Fruit fly (Drosophila melanogaster) whole organism, adult: Measurements from ENCODE around the gene Daxx.

ENCODE experiments used
- CG11617 ChIP-seq: fragments of 200-800 bp; sonication (Bioruptor generic); optimal IDR thresholded peaks from 2 replicates; lab custom pipeline; 2017; ENCODE audit warnings: mild to moderate bottlenecking, missing biosample characterization, missing genetic modification reagents, missing genetic modification characterization
- CG12768 ChIP-seq: fragments of 200-800 bp; sonication (Bioruptor generic); optimal IDR thresholded peaks from 2 replicates; lab custom pipeline; 2017; ENCODE audit warnings: missing biosample characterization, missing genetic modification characterization, mild to moderate bottlenecking, moderate library complexity, missing genetic modification reagents
- CG14711 ChIP-seq: fragments of 200-800 bp; sonication (Bioruptor generic); optimal IDR thresholded peaks from 2 replicates; lab custom pipeline; 2018; ENCODE audit warnings: missing biosample characterization, mild to moderate bottlenecking, missing genetic modification characterization, moderate library complexity
- CG1620 ChIP-seq: fragments of 200-800 bp; sonication (Bioruptor generic); optimal IDR thresholded peaks from 2 replicates; lab custom pipeline; 2016; ENCODE audit warnings: missing biosample characterization, missing genetic modification characterization
- CG33017 ChIP-seq: fragments of 200-800 bp; sonication (Bioruptor generic); optimal IDR thresholded peaks from 2 replicates; lab custom pipeline; 2018; ENCODE audit warnings: missing biosample characterization, mild to moderate bottlenecking, missing genetic modification characterization, moderate library complexity
- CG5204 ChIP-seq: fragments of 200-800 bp; sonication (Bioruptor generic); optimal IDR thresholded peaks from 2 replicates; lab custom pipeline; 2016; ENCODE audit warnings: missing biosample characterization, missing genetic modification characterization
- CG7045 ChIP-seq: fragments of 200-800 bp; sonication (Bioruptor generic); optimal IDR thresholded peaks from 2 replicates; lab custom pipeline; 2017; ENCODE audit warnings: missing biosample characterization, mild to moderate bottlenecking, missing genetic modification characterization
- CG7101 ChIP-seq: fragments of 200-800 bp; sonication (Bioruptor generic); optimal IDR thresholded peaks from 2 replicates; lab custom pipeline; 2018; ENCODE audit warnings: missing biosample characterization, mild to moderate bottlenecking, missing genetic modification characterization, moderate library complexity
- Clk ChIP-seq: fragments of 200-800 bp; sonication (Bioruptor generic); optimal IDR thresholded peaks from 2 replicates; lab custom pipeline; 2017; ENCODE audit warnings: missing biosample characterization, missing genetic modification characterization
- Crg-1 ChIP-seq: fragments of 200-800 bp; sonication (Bioruptor generic); optimal IDR thresholded peaks from 2 replicates; lab custom pipeline; 2016; ENCODE audit warnings: missing biosample characterization, missing genetic modification characterization
- Hr96 ChIP-seq: fragments of 200-800 bp; sonication (Bioruptor generic); optimal IDR thresholded peaks from 2 replicates; lab custom pipeline; 2016; ENCODE audit warnings: missing biosample characterization, missing genetic modification characterization
- Mnt ChIP-seq: fragments of 200-800 bp; sonication (Bioruptor generic); optimal IDR thresholded peaks from 2 replicates; lab custom pipeline; 2016; ENCODE audit warnings: missing biosample characterization, mild to moderate bottlenecking, missing genetic modification characterization
- bab1 ChIP-seq: fragments of 200-800 bp; sonication (Bioruptor generic); optimal IDR thresholded peaks from 3 replicates; lab custom pipeline; 2019; ENCODE audit warnings: missing biosample characterization, mild to moderate bottlenecking, missing genetic modification characterization, moderate library complexity
- cic ChIP-seq: fragments of 200-800 bp; sonication (Bioruptor generic); optimal IDR thresholded peaks from 2 replicates; lab custom pipeline; 2017; ENCODE audit warnings: missing biosample characterization, mild to moderate bottlenecking, missing genetic modification characterization, moderate library complexity
- cnc ChIP-seq, 2 experiments: fragments of >200 bp; optimal IDR thresholded peaks; 2 replicates each; lab custom pipeline; 2017
- kay ChIP-seq: fragments of 200-800 bp; sonication (Bioruptor generic); peaks from one replicate; lab custom pipeline; 2016; ENCODE audit warnings: missing biosample characterization, missing genetic modification characterization, borderline replicate concordance
- ovo ChIP-seq: fragments of 200-800 bp; sonication (Bioruptor generic); optimal IDR thresholded peaks from 2 replicates; lab custom pipeline; 2016; ENCODE audit warnings: missing biosample characterization, missing genetic modification characterization
- pad ChIP-seq: fragments of 200-800 bp; sonication (Bioruptor generic); optimal IDR thresholded peaks from 3 replicates; lab custom pipeline; 2017; ENCODE audit warnings: missing biosample characterization, missing genetic modification characterization, mild to moderate bottlenecking, moderate library complexity, missing genetic modification reagents
- tj ChIP-seq: fragments of 200-800 bp; sonication (Bioruptor generic); optimal IDR thresholded peaks from 3 replicates; lab custom pipeline; 2017; ENCODE audit warnings: missing biosample characterization, mild to moderate bottlenecking, missing genetic modification characterization, moderate library complexity
- toe ChIP-seq: fragments of 200-800 bp; sonication (Bioruptor generic); optimal IDR thresholded peaks from 2 replicates; lab custom pipeline; 2016; ENCODE audit warnings: missing biosample characterization, missing genetic modification characterization

Gene Daxx

dm6 chr2L:6473076-6474037 lies 7.4 kb upstream of the Daxx start, which contains the start of gene mmy:
Gene mmy (minus strand): TSS chr2L:6473904.
- TF ChIP-seq tj (GFP tag; lab: Kevin White, UChicago) (peak; percentile 42), toe (peak; percentile 17), Crg-1 (peak; percentile 14), cic (GFP tag; lab: Kevin White, UChicago) (peak; percentile 94), cnc (optimal IDR thresholded peaks at IDR 0.05; lab: Kevin White, UChicago) (no peak), kay (GFP tag; lab: Kevin White, UChicago) (no peak), CG12768 (peak; percentile 73), CG1620 (peak; percentile 34), bab1 (GFP tag; lab: Kevin White, UChicago) (peak; percentile 25), ovo (GFP tag; lab: Kevin White, UChicago) (peak; percentile 33), CG7101 (no peak), CG14711 (tag; lab: Kevin White, UChicago) (no peak), CG33017 (tag; lab: Kevin White, UChicago) (no peak), Mnt (GFP tag; lab: Kevin White, UChicago) (peak; percentile 69), Hr96 (GFP tag; lab: Kevin White, UChicago) (peak; percentile 39), CG7045 (no peak), CG11617 (peak; percentile 59), CG5204 (GFP tag; lab: Kevin White, UChicago) (no peak), Clk (GFP tag; lab: Kevin White, UChicago) (no peak), pad (peak; percentile 2)

- TF ChIP-seq cnc (optimal IDR thresholded peaks at IDR 0.05; lab: Kevin White, UChicago) (no peak), CG7101 (no peak), Clk (GFP tag; lab: Kevin White, UChicago) (no peak), CG1620 (no peak), pad (no peak), CG11617 (no peak)
Measured at dm6 chr2L:6474298-6474697, 6.4 kb upstream of the Daxx start.

dm6 chr2L:6474878-6475582 lies 5.7 kb upstream of the Daxx start:
- TF ChIP-seq pad = no peak
- TF ChIP-seq Mnt (GFP tag; lab: Kevin White, UChicago) = no peak
- no peak for TF ChIP-seq CG1620
- TF ChIP-seq CG11617 = no peak
- no peak for TF ChIP-seq CG7045
- TF ChIP-seq CG12768 = peak; percentile 70
- no peak for TF ChIP-seq ovo (GFP tag; lab: Kevin White, UChicago)
- no peak for TF ChIP-seq bab1 (GFP tag; lab: Kevin White, UChicago)
- no peak for TF ChIP-seq CG14711 (tag; lab: Kevin White, UChicago)
- TF ChIP-seq cnc (optimal IDR thresholded peaks at IDR 0.05; lab: Kevin White, UChicago) = no peak
- no peak for TF ChIP-seq tj (GFP tag; lab: Kevin White, UChicago)
- TF ChIP-seq Clk (GFP tag; lab: Kevin White, UChicago) = no peak
- TF ChIP-seq Hr96 (GFP tag; lab: Kevin White, UChicago) = no peak
- no peak for TF ChIP-seq toe
- peak; percentile 30 for TF ChIP-seq CG33017 (tag; lab: Kevin White, UChicago)
- peak; percentile 41 for TF ChIP-seq cic (GFP tag; lab: Kevin White, UChicago)
- no peak for TF ChIP-seq Crg-1

- peak; percentile 75 for TF ChIP-seq bab1 (GFP tag; lab: Kevin White, UChicago)
- no peak for TF ChIP-seq tj (GFP tag; lab: Kevin White, UChicago)
Measured at dm6 chr2L:6476753-6477152, 4.0 kb upstream of the Daxx start, which contains the start of gene CG9536. Gene CG9536 (minus strand): TSS chr2L:6476975.

- no peak for TF ChIP-seq toe
- TF ChIP-seq bab1 (GFP tag; lab: Kevin White, UChicago) = peak; percentile 65
- TF ChIP-seq CG5204 (GFP tag; lab: Kevin White, UChicago) = no peak
- TF ChIP-seq CG33017 (tag; lab: Kevin White, UChicago) = peak; percentile 42
- TF ChIP-seq Mnt (GFP tag; lab: Kevin White, UChicago) = peak; percentile 84
- peak; percentile 29 for TF ChIP-seq CG7101
- no peak for TF ChIP-seq tj (GFP tag; lab: Kevin White, UChicago)
- peak; percentile 56 for TF ChIP-seq Crg-1
- TF ChIP-seq CG7045 = no peak
- TF ChIP-seq cnc (optimal IDR thresholded peaks at IDR 0.05; lab: Kevin White, UChicago) = no peak
- peak; percentile 63 for TF ChIP-seq ovo (GFP tag; lab: Kevin White, UChicago)
- TF ChIP-seq CG11617 = peak; percentile 32
- TF ChIP-seq Clk (GFP tag; lab: Kevin White, UChicago) = no peak
- TF ChIP-seq CG12768 = peak; percentile 28
- TF ChIP-seq CG14711 (tag; lab: Kevin White, UChicago) = peak; percentile 62
- TF ChIP-seq CG1620 = no peak
- peak; percentile 97 for TF ChIP-seq cic (GFP tag; lab: Kevin White, UChicago)
- no peak for TF ChIP-seq pad
- TF ChIP-seq kay (GFP tag; lab: Kevin White, UChicago) = no peak
Measured at dm6 chr2L:6479226-6479906, 1.4 kb upstream of the Daxx start.
